Fruit fly (Drosophila melanogaster): Measurements from ENCODE around the gene CtIP.

dm6 chr3L:20410345-20410744 is 25.7 kb upstream of the CtIP start, which contains the start of gene CG13248:
- no peak for TF ChIP-seq CG10274 (GFP tag; optimal IDR thresholded peaks at IDR 0.05)
- TF ChIP-seq dm (GFP tag; optimal IDR thresholded peaks at IDR 0.05): no peak
- no peak for TF ChIP-seq PHDP (tag; optimal IDR thresholded peaks at IDR 0.05)
- TF ChIP-seq usp (GFP tag; optimal IDR thresholded peaks at IDR 0.05): no peak
- no peak for TF ChIP-seq MTF-1 (GFP tag; optimal IDR thresholded peaks at IDR 0.05; ENCODE audit: borderline replicate concordance)
- no peak for TF ChIP-seq CG16779 (GFP tag; IDR thresholded peaks at IDR 0.05)
